Worm (Caenorhabditis elegans) whole organism, L1 larva: Measurements from ENCODE around the gene syd-1.
A peak's percentile ranks its signal among the peaks of the same experiment; 100 is the strongest.

Experiments
- Y116A8C.19 ChIP-seq: sonication (generic microtip); optimal IDR thresholded peaks from 2 replicates; lab custom pipeline; 2016; ENCODE audit warnings: missing compliant biosample characterization, missing genetic modification characterization, borderline replicate concordance
- aly-2 ChIP-seq: fragments of 150-350 bp; optimal IDR thresholded peaks from 2 replicates; lab custom pipeline; 2014; ENCODE audit warnings: missing biosample characterization, missing genetic modification characterization
- ceh-82 ChIP-seq, 3 experiments: fragments of 150-350 bp in 1 of 3; sonication (generic microtip) in 2 of 3; optimal IDR thresholded peaks; 2 replicates each; lab custom pipeline; 2014 to 2017; ENCODE audit warnings: missing biosample characterization in 3 of 3, missing genetic modification characterization in 3 of 3
- ces-1 ChIP-seq: fragments of 150-350 bp; optimal IDR thresholded peaks from 2 replicates; lab custom pipeline; 2014; ENCODE audit warnings: missing biosample characterization, missing genetic modification reagents, missing genetic modification characterization
- lin-15B ChIP-seq: fragments of 150-350 bp; sonication (generic microtip); optimal IDR thresholded peaks from 3 replicates; lab custom pipeline; 2014; ENCODE audit warnings: missing biosample characterization, missing genetic modification characterization
- lsy-2 ChIP-seq, 2 experiments: fragments of 150-350 bp; optimal IDR thresholded peaks; 2 replicates each; lab custom pipeline; 2014; ENCODE audit warnings: missing biosample characterization in 2 of 2, missing genetic modification characterization in 2 of 2
- nhr-76 ChIP-seq: sonication (generic microtip); optimal IDR thresholded peaks from 2 replicates; lab custom pipeline; 2017; ENCODE audit warnings: missing biosample characterization, missing genetic modification characterization
- nhr-77 ChIP-seq: fragments of 150-350 bp; optimal IDR thresholded peaks from 2 replicates; lab custom pipeline; 2014; ENCODE audit warnings: missing biosample characterization, missing genetic modification characterization
- pqm-1 ChIP-seq: sonication (generic microtip); optimal IDR thresholded peaks from 3 replicates; lab custom pipeline; 2017; ENCODE audit warnings: missing biosample characterization, missing genetic modification characterization
- skn-1 ChIP-seq: fragments of 150-350 bp; optimal IDR thresholded peaks from 2 replicates; lab custom pipeline; 2014; ENCODE audit warnings: missing biosample characterization, missing genetic modification characterization
- swsn-7 ChIP-seq: sonication (generic microtip); optimal IDR thresholded peaks from 2 replicates; lab custom pipeline; 2016; ENCODE audit warnings: missing genetic modification characterization, missing compliant biosample characterization
- unc-30 ChIP-seq: sonication (generic microtip); optimal IDR thresholded peaks from 2 replicates; lab custom pipeline; 2017; ENCODE audit warnings: missing biosample characterization, missing genetic modification characterization
- unc-86 ChIP-seq: sonication (generic microtip); optimal IDR thresholded peaks from 2 replicates; lab custom pipeline; 2016; ENCODE audit warnings: missing genetic modification characterization, missing compliant biosample characterization
- ztf-4 ChIP-seq: fragments of 150-350 bp; optimal IDR thresholded peaks from 2 replicates; lab custom pipeline; 2014; ENCODE audit warnings: missing biosample characterization, missing genetic modification characterization

- TF ChIP-seq aly-2 (tag; lab: Kevin White, UChicago) (no peak), unc-30 (tag; lab: Kevin White, UChicago) (no peak), skn-1 (tag; lab: Kevin White, UChicago) (no peak), unc-86 (tag; lab: Kevin White, UChicago) (no peak), nhr-76 (no peak), ztf-4 (no peak), ceh-82 (tag; optimal IDR thresholded peaks at IDR 0.05; lab: Kevin White, UChicago) (no peak), Y116A8C.19 (no peak), nhr-77 (tag; lab: Kevin White, UChicago) (no peak), lin-15B (tag; lab: Kevin White, UChicago) (no peak), lsy-2 (tag; optimal IDR thresholded peaks at IDR 0.05; lab: Kevin White, UChicago) (peak in 1 of 2 experiments; percentile 31), swsn-7 (no peak), ces-1 (GFP tag; lab: Kevin White, UChicago) (no peak), pqm-1 (no peak)
Observed at ce11 chrII:7621513-7621912, 26.8 kb upstream of the syd-1 start.
